Fruit fly (Drosophila melanogaster) whole organism, pupa: ENCODE results near the gene CG43182.

Experiments
- CG10348 ChIP-seq: fragments of 200-800 bp; sonication (Bioruptor generic); IDR thresholded peaks from 2 replicates; pipeline ENCODE4 v1.3.6; 2022; ENCODE audit warnings: missing biosample characterization, missing genetic modification characterization
- CG12605 ChIP-seq: fragments of 200-800 bp; sonication (Bioruptor generic); IDR thresholded peaks from 2 replicates; pipeline ENCODE4 v1.3.6; 2022; ENCODE audit warnings: missing biosample characterization, missing genetic modification characterization
- CG13204 ChIP-seq: fragments of 200-800 bp; sonication (Bioruptor generic); optimal IDR thresholded peaks from 2 replicates; lab custom pipeline; 2018; ENCODE audit warnings: missing biosample characterization, mild to moderate bottlenecking, missing genetic modification characterization, moderate library complexity
- CG14655 ChIP-seq: fragments of 200-800 bp; sonication (Bioruptor generic); optimal IDR thresholded peaks from 3 replicates; lab custom pipeline; 2017; ENCODE audit warnings: mild to moderate bottlenecking, missing biosample characterization, missing genetic modification reagents, missing genetic modification characterization
- CG15710 ChIP-seq: fragments of 200-800 bp; sonication (Bioruptor generic); optimal IDR thresholded peaks from 2 replicates; lab custom pipeline; 2018; ENCODE audit warnings: missing biosample characterization, mild to moderate bottlenecking, missing genetic modification characterization, moderate library complexity
- CG17806 ChIP-seq: fragments of 200-800 bp; sonication (Bioruptor generic); optimal IDR thresholded peaks from 2 replicates; lab custom pipeline; 2018; ENCODE audit warnings: missing biosample characterization, mild to moderate bottlenecking, missing genetic modification characterization, moderate library complexity
- CG32121 ChIP-seq: fragments of 200-800 bp; sonication (Bioruptor generic); IDR thresholded peaks from 2 replicates; pipeline ENCODE4 v1.3.6; 2022; ENCODE audit warnings: missing biosample characterization, missing genetic modification characterization
- CG34367 ChIP-seq: fragments of 200-800 bp; sonication (Bioruptor generic); optimal IDR thresholded peaks from 2 replicates; lab custom pipeline; 2018; ENCODE audit warnings: missing biosample characterization, mild to moderate bottlenecking, missing genetic modification characterization
- CG4496 ChIP-seq: fragments of 200-800 bp; sonication (Bioruptor generic); IDR thresholded peaks from 3 replicates; pipeline ENCODE4 v1.3.6; 2022; ENCODE audit warnings: missing biosample characterization, missing genetic modification characterization
- CG8159 ChIP-seq: fragments of 200-800 bp; sonication (Bioruptor generic); optimal IDR thresholded peaks from 3 replicates; lab custom pipeline; 2018; ENCODE audit warnings: missing biosample characterization, mild to moderate bottlenecking, missing genetic modification characterization, moderate library complexity
- CG8301 ChIP-seq: fragments of 200-800 bp; sonication (Bioruptor generic); optimal IDR thresholded peaks from 2 replicates; lab custom pipeline; 2018; ENCODE audit warnings: missing biosample characterization, mild to moderate bottlenecking, missing genetic modification characterization
- CG9948 ChIP-seq: fragments of 200-800 bp; sonication (Bioruptor generic); optimal IDR thresholded peaks from 2 replicates; lab custom pipeline; 2018; ENCODE audit warnings: missing biosample characterization, mild to moderate bottlenecking, missing genetic modification characterization, moderate library complexity
- D1 ChIP-seq: fragments of 200-800 bp; sonication (Bioruptor generic); optimal IDR thresholded peaks from 2 replicates; lab custom pipeline; 2018; ENCODE audit warnings: missing biosample characterization, mild to moderate bottlenecking, missing genetic modification characterization, moderate library complexity
- EcR ChIP-seq: fragments of 200-800 bp; sonication (Bioruptor generic); optimal IDR thresholded peaks from 3 replicates; lab custom pipeline; 2019; ENCODE audit warnings: missing biosample characterization, missing genetic modification characterization, mild to moderate bottlenecking, moderate library complexity, missing genetic modification reagents
- Ets98B ChIP-seq: fragments of 200-800 bp; sonication (Bioruptor generic); IDR thresholded peaks from 2 replicates; pipeline ENCODE4 v1.3.6; 2022; ENCODE audit warnings: missing biosample characterization, missing genetic modification characterization
- Pif1A ChIP-seq: fragments of 200-800 bp; sonication (Bioruptor generic); optimal IDR thresholded peaks from 3 replicates; lab custom pipeline; 2016; ENCODE audit warnings: missing biosample characterization, missing genetic modification characterization
- Pif1B ChIP-seq: fragments of 200-800 bp; sonication (Bioruptor generic); optimal IDR thresholded peaks from 3 replicates; lab custom pipeline; 2016; ENCODE audit warnings: missing biosample characterization, missing genetic modification characterization
- Snoo ChIP-seq: fragments of 200-800 bp; sonication (Bioruptor generic); optimal IDR thresholded peaks from 3 replicates; lab custom pipeline; 2017; ENCODE audit warnings: missing biosample characterization, mild to moderate bottlenecking, missing genetic modification characterization, inconsistent platforms
- fd96Ca ChIP-seq: fragments of 200-800 bp; sonication (Bioruptor generic); IDR thresholded peaks from 3 replicates; pipeline ENCODE4 v1.3.6; 2022; ENCODE audit warnings: missing biosample characterization, missing genetic modification characterization
- gl ChIP-seq: fragments of 200-800 bp; sonication (Bioruptor generic); optimal IDR thresholded peaks from 2 replicates; lab custom pipeline; 2018; ENCODE audit warnings: missing biosample characterization, mild to moderate bottlenecking, missing genetic modification characterization
- rn ChIP-seq: fragments of 200-800 bp; sonication (Bioruptor generic); IDR thresholded peaks from 2 replicates; pipeline ENCODE4 v1.3.6; 2022; ENCODE audit warnings: missing biosample characterization, missing genetic modification characterization

Gene CG43182

dm6 chrX:369645-370174 is 16.8 kb downstream of the CG43182 start, which contains the start of gene ac:
Gene ac (plus strand): TSS chrX:370031.
- TF ChIP-seq rn (GFP tag; lab: Robert Waterston, UW) (no peak), Ets98B (GFP tag; lab: Robert Waterston, UW) (no peak), EcR (GFP tag; lab: Kevin White, UChicago) (peak; percentile 22), CG32121 (no peak), Pif1B (GFP tag; lab: Kevin White, UChicago) (no peak), CG13204 (GFP tag; lab: Kevin White, UChicago) (no peak)

dm6 chrX:377388-377787 is 24.5 kb downstream of the CG43182 start:
- TF ChIP-seq CG34367 (tag; lab: Kevin White, UChicago) (no peak), CG15710 (no peak), CG32121 (no peak)

- no peak for TF ChIP-seq CG12605 (GFP tag; lab: Robert Waterston, UW)
- peak; percentile 55 for TF ChIP-seq CG15710
- TF ChIP-seq fd96Ca (GFP tag; lab: Robert Waterston, UW), result no peak
- TF ChIP-seq CG10348, result no peak
- peak; percentile 70 for TF ChIP-seq CG14655 (GFP tag; lab: Kevin White, UChicago)
- no peak for TF ChIP-seq Pif1B (GFP tag; lab: Kevin White, UChicago)
- no peak for TF ChIP-seq Pif1A (GFP tag; lab: Kevin White, UChicago)
- no peak for TF ChIP-seq CG4496 (GFP tag; lab: Robert Waterston, UW)
- no peak for TF ChIP-seq Ets98B (GFP tag; lab: Robert Waterston, UW)
- TF ChIP-seq Snoo, result no peak
- peak; percentile 49 for TF ChIP-seq CG8301
- TF ChIP-seq CG34367 (tag; lab: Kevin White, UChicago), result peak; percentile 30
- peak; percentile 21 for TF ChIP-seq EcR (GFP tag; lab: Kevin White, UChicago)
- no peak for TF ChIP-seq gl
- TF ChIP-seq CG17806 (tag; lab: Kevin White, UChicago), result peak; percentile 29
- peak; percentile 53 for TF ChIP-seq CG8159
- TF ChIP-seq rn (GFP tag; lab: Robert Waterston, UW), result no peak
- no peak for TF ChIP-seq CG13204 (GFP tag; lab: Kevin White, UChicago)
- TF ChIP-seq CG32121, result no peak
- TF ChIP-seq D1 (tag; lab: Kevin White, UChicago), result no peak
- peak; percentile 51 for TF ChIP-seq CG9948
These were observed 25.5 kb downstream of the CG43182 start for dm6 chrX:378341-378740.

- TF ChIP-seq CG34367 (tag; lab: Kevin White, UChicago) (peak; percentile 43), CG15710 (peak; percentile 73), CG9948 (peak; percentile 64), Pif1B (GFP tag; lab: Kevin White, UChicago) (no peak), CG17806 (tag; lab: Kevin White, UChicago) (peak; percentile 67), CG14655 (GFP tag; lab: Kevin White, UChicago) (peak; percentile 49), CG13204 (GFP tag; lab: Kevin White, UChicago) (no peak), CG8159 (peak; percentile 77), Pif1A (GFP tag; lab: Kevin White, UChicago) (no peak), EcR (GFP tag; lab: Kevin White, UChicago) (no peak), fd96Ca (GFP tag; lab: Robert Waterston, UW) (no peak), rn (GFP tag; lab: Robert Waterston, UW) (no peak), Ets98B (GFP tag; lab: Robert Waterston, UW) (no peak), Snoo (no peak), CG32121 (no peak), gl (no peak), CG8301 (no peak), CG12605 (GFP tag; lab: Robert Waterston, UW) (no peak), CG4496 (GFP tag; lab: Robert Waterston, UW) (no peak), CG10348 (no peak), D1 (tag; lab: Kevin White, UChicago) (no peak)
These were observed 26.7 kb downstream of the CG43182 start for dm6 chrX:379527-379926.

dm6 chrX:385751-386492 is 33.1 kb downstream of the CG43182 start:
- no peak for TF ChIP-seq CG32121
- TF ChIP-seq CG15710, result peak; percentile 18
- peak; percentile 18 for TF ChIP-seq CG8301
- TF ChIP-seq Snoo, result peak; percentile 8
- no peak for TF ChIP-seq Pif1A (GFP tag; lab: Kevin White, UChicago)
- peak; percentile 53 for TF ChIP-seq CG14655 (GFP tag; lab: Kevin White, UChicago)
- no peak for TF ChIP-seq Pif1B (GFP tag; lab: Kevin White, UChicago)
- TF ChIP-seq D1 (tag; lab: Kevin White, UChicago), result no peak
- peak; percentile 2 for TF ChIP-seq CG17806 (tag; lab: Kevin White, UChicago)
- TF ChIP-seq CG4496 (GFP tag; lab: Robert Waterston, UW), result no peak
- TF ChIP-seq CG34367 (tag; lab: Kevin White, UChicago), result no peak
- TF ChIP-seq CG9948, result no peak
- TF ChIP-seq gl, result no peak
- TF ChIP-seq CG12605 (GFP tag; lab: Robert Waterston, UW), result no peak
- no peak for TF ChIP-seq CG13204 (GFP tag; lab: Kevin White, UChicago)
- no peak for TF ChIP-seq rn (GFP tag; lab: Robert Waterston, UW)
- TF ChIP-seq fd96Ca (GFP tag; lab: Robert Waterston, UW), result no peak
- no peak for TF ChIP-seq CG10348
- TF ChIP-seq EcR (GFP tag; lab: Kevin White, UChicago), result no peak
- TF ChIP-seq Ets98B (GFP tag; lab: Robert Waterston, UW), result no peak
- TF ChIP-seq CG8159, result peak; percentile 7
